Worm (Caenorhabditis elegans) whole organism, L4/young adult: ENCODE results near the gene fut-1.

Experiments
- W03F9.2 ChIP-seq: fragments of 150-350 bp; optimal IDR thresholded peaks from 2 replicates; lab custom pipeline; 2014; ENCODE audit warnings: missing biosample characterization, missing genetic modification characterization
- dao-5 ChIP-seq: sonication (generic microtip); optimal IDR thresholded peaks from 2 replicates; lab custom pipeline; 2016; ENCODE audit warnings: missing genotype, missing genetic modification characterization, moderate library complexity, missing compliant biosample characterization
- him-1 ChIP-seq: sonication (generic microtip); optimal IDR thresholded peaks from 2 replicates; lab custom pipeline; 2016; ENCODE audit warnings: missing genotype, missing genetic modification reagents, missing genetic modification characterization, missing compliant biosample characterization

DNA sequence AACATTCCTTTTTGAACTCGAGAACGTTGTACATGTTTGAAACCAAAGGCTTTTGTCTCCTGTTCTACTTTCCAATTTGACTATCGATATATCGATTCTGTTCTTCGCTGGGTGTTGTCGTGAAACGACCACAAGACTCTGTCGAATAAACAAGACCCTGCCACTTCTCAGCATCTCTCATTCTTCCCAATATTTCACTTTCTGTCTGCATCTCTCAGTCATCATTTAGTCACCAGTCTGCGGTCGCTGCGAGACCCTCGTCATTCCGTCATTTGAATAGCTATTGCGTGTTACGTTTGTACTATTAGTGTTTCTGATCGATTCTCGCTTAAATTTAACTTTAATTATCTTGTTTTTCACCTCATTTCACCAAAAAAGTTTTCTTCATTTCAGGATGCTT is 28.0 kb upstream of the fut-1 start:
- no peak for TF ChIP-seq dao-5 (tag; lab: Kevin White, UChicago)
- TF ChIP-seq him-1 (tag; lab: Kevin White, UChicago), result peak; percentile 68
- TF ChIP-seq W03F9.2 (tag; lab: Kevin White, UChicago), result peak; percentile 84
